Fruit fly (Drosophila melanogaster): ENCODE data around the gene rin.

The rin gene

DNA sequence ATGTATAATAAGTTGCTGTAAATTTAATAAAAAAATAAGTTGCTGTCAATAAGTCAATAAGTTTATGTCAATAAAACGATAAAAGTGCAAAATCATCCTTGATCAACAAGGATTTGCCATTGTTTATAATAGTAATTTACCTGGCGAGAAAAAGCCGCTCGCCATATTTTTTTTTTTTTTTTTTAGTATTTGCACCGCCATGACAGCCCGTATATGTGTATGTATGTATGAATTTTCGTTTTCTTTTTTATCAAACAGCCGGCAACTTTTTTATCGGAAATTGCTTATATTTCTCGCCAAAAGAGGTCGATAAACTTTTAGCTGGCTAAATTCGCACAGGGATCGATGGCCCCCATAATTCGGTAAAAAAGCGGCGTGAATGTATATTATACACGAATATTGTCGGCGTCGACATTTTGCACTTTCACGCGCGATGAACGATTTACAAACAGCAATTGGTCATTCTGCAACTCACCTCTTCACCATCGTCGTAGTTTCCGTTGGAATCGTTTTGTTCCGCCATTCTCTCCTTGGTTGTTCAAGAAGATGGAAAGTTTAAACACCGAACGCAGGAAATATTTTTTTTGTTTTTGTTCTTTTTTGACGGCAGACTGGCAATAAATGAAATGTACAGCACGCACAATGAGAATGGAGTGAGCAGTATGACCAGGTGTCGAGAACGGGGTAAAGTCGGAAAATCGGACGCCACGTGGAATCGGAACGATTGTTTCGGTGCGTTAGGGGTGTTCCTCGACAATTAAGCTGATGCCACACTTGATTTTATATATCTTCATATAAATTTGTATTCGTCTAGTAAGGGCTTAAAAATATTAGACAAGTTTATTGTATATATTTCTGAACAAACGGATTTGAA is 13.3 kb downstream of the rin start, which contains the start of gene Hrb87F (continued):
- TF ChIP-seq CG8632 (GFP tag; optimal IDR thresholded peaks at IDR 0.05) = no peak

DNA sequence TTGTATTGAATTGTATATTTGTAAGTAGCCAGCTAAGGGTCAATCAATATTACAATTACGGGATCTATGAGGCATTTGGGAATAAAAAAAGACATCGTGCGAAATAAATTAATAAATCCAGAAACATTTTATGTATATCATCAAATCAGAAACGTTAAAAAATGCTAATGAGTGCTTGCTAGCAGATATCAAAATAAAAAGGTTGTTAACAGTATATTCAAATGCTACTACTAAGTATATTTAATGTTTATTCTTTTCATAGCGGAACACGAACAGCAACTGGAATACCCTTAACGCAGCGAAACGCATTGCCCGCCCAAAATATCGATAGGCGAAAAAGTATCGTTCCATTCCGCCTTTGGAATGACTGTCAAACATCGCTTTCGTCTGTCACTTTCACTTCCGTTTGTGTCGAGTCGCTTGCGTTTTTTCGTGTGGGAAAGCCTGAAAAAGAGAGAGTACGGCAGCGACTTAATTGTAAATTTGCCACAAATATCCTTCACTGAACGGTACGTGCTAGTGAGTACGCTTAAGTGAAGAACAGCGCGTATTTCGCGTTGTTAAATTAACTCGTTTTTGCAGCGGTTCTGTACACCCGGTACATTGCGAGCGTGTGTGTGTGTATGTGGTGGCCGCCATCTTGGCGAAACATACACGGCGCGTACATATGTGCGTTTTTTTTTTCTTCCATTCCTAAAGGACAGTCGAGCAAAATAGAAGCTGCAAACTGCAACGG is 14.3 kb downstream of the rin start, which contains the start of gene B52:
Gene B52 (plus strand): TSS at position 388 of the 736 bp plus-strand sequence.
- TF ChIP-seq Sox15 (GFP tag; optimal IDR thresholded peaks at IDR 0.05) = peak; percentile 26
- no peak for TF ChIP-seq CG10631 (GFP tag; optimal IDR thresholded peaks at IDR 0.05)
- TF ChIP-seq Eip75B (GFP tag; optimal IDR thresholded peaks at IDR 0.05) = peak; percentile 55
- TF ChIP-seq CG6276 (GFP tag; optimal IDR thresholded peaks at IDR 0.05) = no peak
- TF ChIP-seq pdm3 (GFP tag; optimal IDR thresholded peaks at IDR 0.05) = peak; percentile 51
- peak; percentile 68 for TF ChIP-seq net (GFP tag; optimal IDR thresholded peaks at IDR 0.05)
- TF ChIP-seq CG6163 (GFP tag; IDR thresholded peaks at IDR 0.05) = peak; percentile 58; the same call in 1 of the 3 replicates
- no peak for TF ChIP-seq CG11902 (GFP tag; optimal IDR thresholded peaks at IDR 0.05)
- TF ChIP-seq achi (GFP tag; optimal IDR thresholded peaks at IDR 0.05) = peak; percentile 99
- TF ChIP-seq CG4318 (GFP tag; optimal IDR thresholded peaks at IDR 0.05) = no peak
- no peak for TF ChIP-seq Lpt (GFP tag; optimal IDR thresholded peaks at IDR 0.05)
- TF ChIP-seq Blimp-1 (GFP tag; optimal IDR thresholded peaks at IDR 0.05) = peak; percentile 94
- TF ChIP-seq svp (GFP tag) = peak; percentile 45
- TF ChIP-seq cyc (GFP tag; optimal IDR thresholded peaks at IDR 0.05) = peak; percentile 53
- peak; percentile 2 for TF ChIP-seq fd59A (GFP tag; optimal IDR thresholded peaks at IDR 0.05)
- peak; percentile 44; the same call in 1 of the 2 replicates for TF ChIP-seq CG15336 (GFP tag; IDR thresholded peaks at IDR 0.05)
- peak; percentile 83 for TF ChIP-seq CG6854 (GFP tag; optimal IDR thresholded peaks at IDR 0.05)
- peak; percentile 87 for TF ChIP-seq Eip78C (GFP tag)
- TF ChIP-seq CG3032 (tag; optimal IDR thresholded peaks at IDR 0.05) = peak; percentile 7
- peak; percentile 55 for TF ChIP-seq acj6 (GFP tag; optimal IDR thresholded peaks at IDR 0.05)
- peak; percentile 66 for TF ChIP-seq CG6808 (GFP tag; optimal IDR thresholded peaks at IDR 0.05)
- TF ChIP-seq Hr39 (GFP tag; optimal IDR thresholded peaks at IDR 0.05) = peak; percentile 59
- TF ChIP-seq Sox14 (GFP tag; optimal IDR thresholded peaks at IDR 0.05) = peak; percentile 48
- TF ChIP-seq vri (GFP tag; optimal IDR thresholded peaks at IDR 0.05) = peak; percentile 77
- peak; percentile 70 for TF ChIP-seq topi (GFP tag; optimal IDR thresholded peaks at IDR 0.05)
- TF ChIP-seq CG34406 (GFP tag; optimal IDR thresholded peaks at IDR 0.05) = peak; percentile 69
- TF ChIP-seq CG11762 (GFP tag; optimal IDR thresholded peaks at IDR 0.05; ENCODE audit: insufficient read depth) = no peak
- peak; percentile 30 to 44 for TF ChIP-seq salr (GFP tag; optimal IDR thresholded peaks at IDR 0.05)
- TF ChIP-seq Gug (GFP tag; IDR thresholded peaks at IDR 0.05) = no peak
- TF ChIP-seq Smox (GFP tag; optimal IDR thresholded peaks at IDR 0.05) = no peak
- TF ChIP-seq ss (GFP tag; optimal IDR thresholded peaks at IDR 0.05) = peak; percentile 68 to 84
- TF ChIP-seq CG7368 (GFP tag; optimal IDR thresholded peaks at IDR 0.05) = peak; percentile 52
- peak; percentile 37 for TF ChIP-seq CG10669 (GFP tag; optimal IDR thresholded peaks at IDR 0.05)
- TF ChIP-seq spab (GFP tag; optimal IDR thresholded peaks at IDR 0.05) = no peak
- TF ChIP-seq OdsH (GFP tag; optimal IDR thresholded peaks at IDR 0.05) = peak; percentile 42
- peak; percentile 61 for TF ChIP-seq Met (GFP tag; optimal IDR thresholded peaks at IDR 0.05)
- TF ChIP-seq Hr4 (GFP tag; optimal IDR thresholded peaks at IDR 0.05) = peak; percentile 22
- TF ChIP-seq CG8632 (GFP tag; optimal IDR thresholded peaks at IDR 0.05) = peak; percentile 58
- TF ChIP-seq CG16779 (tag; optimal IDR thresholded peaks at IDR 0.05) = peak; percentile 66
- TF ChIP-seq lz (GFP tag; optimal IDR thresholded peaks at IDR 0.05) = peak; percentile 68
- TF ChIP-seq CG9139 (GFP tag; optimal IDR thresholded peaks at IDR 0.05) = peak; percentile 59
- TF ChIP-seq fd85E (GFP tag; optimal IDR thresholded peaks at IDR 0.05) = peak; percentile 64
- peak; percentile 22 for TF ChIP-seq CG8319 (GFP tag; optimal IDR thresholded peaks at IDR 0.05)
- TF ChIP-seq CG11294 (GFP tag; IDR thresholded peaks at IDR 0.05) = no peak
- TF ChIP-seq eg (GFP tag; IDR thresholded peaks at IDR 0.05) = peak; percentile 62; the same call in 2 of the 3 replicates
- TF ChIP-seq CG31627 (GFP tag; optimal IDR thresholded peaks at IDR 0.05) = peak; percentile 66
- no peak for TF ChIP-seq CG8119 (GFP tag; IDR thresholded peaks at IDR 0.05)

Measured in whole organism, prepupa.